Fruit fly (Drosophila melanogaster): ENCODE data around the gene rpk.
A peak's percentile ranks its signal among the peaks of the same experiment; 100 is the strongest.

rpk gene

DNA sequence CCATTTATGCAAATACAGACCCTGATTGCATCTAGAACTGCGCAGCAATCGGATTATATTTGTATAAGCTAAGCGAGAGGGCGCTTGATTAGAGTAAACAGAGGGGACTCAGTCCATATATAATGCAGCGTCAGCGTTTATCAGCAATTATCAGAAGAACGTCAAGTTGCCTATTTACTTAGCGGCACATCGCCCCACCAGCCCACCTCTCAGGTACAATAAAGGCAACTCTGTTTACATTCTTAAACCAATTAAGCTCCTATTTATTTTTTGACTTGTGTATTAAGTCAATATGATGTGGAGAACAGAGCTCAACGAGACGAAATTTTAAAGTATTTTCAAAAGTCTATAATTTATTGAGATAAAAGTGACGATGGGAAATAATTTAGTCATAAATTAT is 19.2 kb downstream of the rpk start (continued):
- TF ChIP-seq bigmax (GFP tag; optimal IDR thresholded peaks at IDR 0.05) (peak; percentile 26), Myb (GFP tag; optimal IDR thresholded peaks at IDR 0.05) (peak; percentile 26), CG8924 (tag; optimal IDR thresholded peaks at IDR 0.05) (no peak), HHEX (GFP tag; optimal IDR thresholded peaks at IDR 0.05) (peak; percentile 83), CG14710 (tag; optimal IDR thresholded peaks at IDR 0.05) (peak; percentile 92), zfh1 (GFP tag; IDR thresholded peaks at IDR 0.05) (peak; percentile 91), ab (GFP tag; optimal IDR thresholded peaks at IDR 0.05) (no peak), CG18619 (GFP tag; optimal IDR thresholded peaks at IDR 0.05) (peak; percentile 2), CG4282 (GFP tag; optimal IDR thresholded peaks at IDR 0.05) (no peak), mld (GFP tag; IDR thresholded peaks at IDR 0.05; ENCODE audit: partially characterized antibody) (no peak), CG12155 (GFP tag; optimal IDR thresholded peaks at IDR 0.05) (no peak), sd (tag; optimal IDR thresholded peaks at IDR 0.05) (no peak), Vsx1 (GFP tag; optimal IDR thresholded peaks at IDR 0.05) (peak; percentile 98), gsb (GFP tag; IDR thresholded peaks at IDR 0.05) (peak; percentile 61), Aef1 (GFP tag; IDR thresholded peaks at IDR 0.05) (peak; percentile 18; the same call in 1 of the 3 replicates), ttk (GFP tag; IDR thresholded peaks at IDR 0.05) (no peak), ci (GFP tag; IDR thresholded peaks at IDR 0.05) (peak; percentile 69; the same call in 1 of the 3 replicates), org-1 (GFP tag; optimal IDR thresholded peaks at IDR 0.05) (peak; percentile 83), CG1529 (GFP tag; optimal IDR thresholded peaks at IDR 0.05) (peak; percentile 63), CG12236 (GFP tag; optimal IDR thresholded peaks at IDR 0.05) (no peak), CG7372 (GFP tag; IDR thresholded peaks at IDR 0.05) (no peak), cwo (GFP tag; optimal IDR thresholded peaks at IDR 0.05) (peak; percentile 67), CG14667 (GFP tag; IDR thresholded peaks at IDR 0.05) (no peak), ro (GFP tag; IDR thresholded peaks at IDR 0.05) (no peak), CG16815 (GFP tag; optimal IDR thresholded peaks at IDR 0.05) (no peak), Mes4 (GFP tag; optimal IDR thresholded peaks at IDR 0.05) (no peak), p53 (GFP tag; optimal IDR thresholded peaks at IDR 0.05) (peak; percentile 67), z (GFP tag; IDR thresholded peaks at IDR 0.05) (peak; percentile 63; the same call in 2 of the 3 replicates), eyg (GFP tag; optimal IDR thresholded peaks at IDR 0.05) (peak; percentile 89), MTF-1 (GFP tag; optimal IDR thresholded peaks at IDR 0.05; ENCODE audit: borderline replicate concordance) (peak; percentile 96), CG11560 (tag; IDR thresholded peaks at IDR 0.05) (peak; percentile 37; the same call in 1 of the 3 replicates), salm (tag; optimal IDR thresholded peaks at IDR 0.05) (peak; percentile 85), NFAT (GFP tag; IDR thresholded peaks at IDR 0.05) (0 out of 2 replicates have a peak, but pooled peaks have one; percentile 12), CG12769 (tag; optimal IDR thresholded peaks at IDR 0.05) (no peak), vfl (GFP tag; optimal IDR thresholded peaks at IDR 0.05) (peak; percentile 6), unpg (GFP tag; optimal IDR thresholded peaks at IDR 0.05) (peak; percentile 78), hbn (GFP tag; IDR thresholded peaks at IDR 0.05; ENCODE audit: partially characterized antibody) (no peak), CG30403 (GFP tag; optimal IDR thresholded peaks at IDR 0.05) (peak; percentile 40), ERR (GFP tag; optimal IDR thresholded peaks at IDR 0.05) (no peak), sim (GFP tag; IDR thresholded peaks at IDR 0.05) (peak; percentile 84), CG17912 (GFP tag; optimal IDR thresholded peaks at IDR 0.05) (no peak), ftz-f1 (GFP tag; optimal IDR thresholded peaks at IDR 0.05) (no peak), sens-2 (GFP tag; IDR thresholded peaks at IDR 0.05) (no peak), jumu (GFP tag; optimal IDR thresholded peaks at IDR 0.05) (peak; percentile 77), CG10366 (GFP tag; IDR thresholded peaks at IDR 0.05) (no peak), CG17802 (tag; optimal IDR thresholded peaks at IDR 0.05) (peak; percentile 65), D19A (tag; optimal IDR thresholded peaks at IDR 0.05) (peak; percentile 80), sima (GFP tag; optimal IDR thresholded peaks at IDR 0.05) (peak; percentile 15), CG11398 (GFP tag; optimal IDR thresholded peaks at IDR 0.05) (peak; percentile 35), stwl (tag; optimal IDR thresholded peaks at IDR 0.05) (peak; percentile 53), sisA (GFP tag; IDR thresholded peaks at IDR 0.05) (no peak), CG4617 (GFP tag; optimal IDR thresholded peaks at IDR 0.05; ENCODE audit: borderline replicate concordance) (no peak)
